Worm (Caenorhabditis elegans): Measurements from ENCODE around the gene Y82E9BL.18.

Y82E9BL.18 gene

DNA sequence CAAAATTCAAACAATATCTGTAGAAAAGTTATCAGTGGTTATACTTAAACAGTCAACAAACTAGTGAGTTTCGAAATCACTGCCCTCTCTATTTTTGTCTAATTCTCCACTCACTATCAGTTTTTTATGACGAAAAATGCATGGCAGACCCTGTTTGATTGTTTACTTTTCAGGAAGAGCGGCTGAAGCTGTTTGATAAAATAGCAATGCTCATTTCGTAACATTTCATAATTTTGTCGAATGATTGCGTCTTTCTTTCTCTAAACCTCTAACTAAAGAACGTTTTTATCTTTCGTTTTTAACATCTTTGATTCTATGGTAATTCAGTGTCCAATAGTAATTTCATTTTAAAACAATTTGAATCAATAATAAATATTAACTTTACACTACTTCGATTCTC, 47.4 kb upstream of the Y82E9BL.18 start (continued):
- TF ChIP-seq D2030.7 (GFP tag; IDR thresholded peaks at IDR 0.05) (no peak), hmg-20 (GFP tag; IDR thresholded peaks at IDR 0.05) (no peak), pha-4 (tag; optimal IDR thresholded peaks at IDR 0.05) (peak; percentile 89), C06A6.2 (GFP tag; conservative IDR thresholded peaks at IDR 0.05) (no peak), lag-1 (GFP tag; IDR thresholded peaks at IDR 0.05) (no peak), let-607 (tag; optimal IDR thresholded peaks at IDR 0.05) (peak in 1 of 2 experiments; percentile 29), unc-62 (GFP tag; optimal IDR thresholded peaks at IDR 0.05) (peak; percentile 69), him-1 (tag; optimal IDR thresholded peaks at IDR 0.05) (no peak), ceh-40 (GFP tag; IDR thresholded peaks at IDR 0.05) (no peak), snpc-1.1 (tag; optimal IDR thresholded peaks at IDR 0.05; ENCODE audit: insufficient read depth) (no peak), nhr-80 (tag; optimal IDR thresholded peaks at IDR 0.05) (peak; percentile 97), aptf-2 (GFP tag; conservative IDR thresholded peaks at IDR 0.05) (no peak), nfya-2 (GFP tag; IDR thresholded peaks at IDR 0.05) (no peak), egl-44 (GFP tag; IDR thresholded peaks at IDR 0.05) (peak; percentile 52; the same call in 1 of the 2 replicates), rec-8 (tag; optimal IDR thresholded peaks at IDR 0.05) (no peak)

ce11 chrIII:1284584-1285046, 42.0 kb upstream of the Y82E9BL.18 start, which contains the start of gene fbxa-37:
TSS of gene fbxa-37 (plus strand) at chrIII:1284996.
- TF ChIP-seq Y53F4B.3 (GFP tag; IDR thresholded peaks at IDR 0.05) (no peak), cebp-1 (GFP tag; IDR thresholded peaks at IDR 0.05) (peak; percentile 94), cebp-1 (tag; optimal IDR thresholded peaks at IDR 0.05) (peak; percentile 96), hmg-1.2 (GFP tag; IDR thresholded peaks at IDR 0.05) (peak; percentile 40; the same call in 1 of the 2 replicates), F22D6.2 (tag; optimal IDR thresholded peaks at IDR 0.05) (no peak), attf-5 (GFP tag; optimal IDR thresholded peaks at IDR 0.05) (peak; percentile 49)

DNA sequence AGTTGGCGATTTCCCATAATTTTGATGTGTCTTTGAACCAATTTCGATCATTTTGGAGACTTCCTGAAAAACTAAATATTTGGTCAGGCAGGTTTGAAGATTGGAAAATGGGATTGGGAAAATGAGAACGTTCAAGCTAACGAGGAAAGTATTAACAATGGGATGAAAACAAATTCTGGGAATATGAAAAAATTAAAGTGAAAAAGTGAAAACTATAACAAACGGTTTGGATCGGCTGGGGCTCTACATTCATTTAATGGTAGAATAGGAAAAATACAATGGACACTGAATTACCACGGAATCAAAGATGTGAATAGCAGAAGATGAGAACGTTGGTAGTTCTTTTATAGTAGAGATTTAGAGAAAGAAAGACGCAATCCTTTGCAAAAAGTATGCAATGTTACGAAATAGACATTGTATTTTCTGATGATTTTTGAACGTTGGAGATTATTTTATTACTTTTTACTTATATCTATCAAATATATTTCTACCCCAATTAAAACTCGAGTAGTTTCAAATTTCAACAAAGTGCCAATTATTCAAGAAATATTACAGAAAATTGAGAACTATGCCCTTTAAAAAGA, 38.0 kb upstream of the Y82E9BL.18 start, which contains the start of gene fbxa-50:
Gene fbxa-50, minus strand, starts transcription at position 51 of the 584 bp plus-strand sequence.
- TF ChIP-seq cebp-1 (GFP tag; IDR thresholded peaks at IDR 0.05) (0 out of 2 replicates have a peak, but pooled peaks have one; percentile 18), cebp-1 (tag; optimal IDR thresholded peaks at IDR 0.05) (peak; percentile 80), ztf-25 (GFP tag; IDR thresholded peaks at IDR 0.05) (no peak)

DNA sequence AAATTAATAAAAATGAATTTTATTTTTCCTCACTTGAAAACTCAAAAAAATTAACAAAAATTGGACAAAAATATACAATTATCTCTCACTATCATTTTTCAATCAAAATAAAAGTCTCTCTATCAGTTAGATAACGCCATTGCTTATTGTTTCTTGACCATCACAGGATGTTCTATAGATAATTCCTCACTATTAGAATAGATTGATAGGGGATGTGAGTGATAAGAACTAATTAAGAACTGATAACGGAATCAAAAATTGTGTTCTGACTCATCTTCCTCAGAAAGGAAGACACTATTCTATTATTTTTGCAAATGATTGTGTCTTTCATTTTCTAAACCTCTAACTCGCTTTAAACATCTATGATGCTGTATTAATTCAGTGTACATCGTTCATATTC, 37.5 kb upstream of the Y82E9BL.18 start:
- TF ChIP-seq pbrm-1 (GFP tag; IDR thresholded peaks at IDR 0.05): no peak
- TF ChIP-seq B0019.2 (GFP tag; conservative IDR thresholded peaks at IDR 0.05): no peak
- no peak for TF ChIP-seq Y53F4B.3 (GFP tag; IDR thresholded peaks at IDR 0.05)
- no peak for TF ChIP-seq attf-5 (GFP tag; optimal IDR thresholded peaks at IDR 0.05)
- no peak for TF ChIP-seq ztf-28 (GFP tag; IDR thresholded peaks at IDR 0.05)
- TF ChIP-seq ceh-40 (GFP tag; IDR thresholded peaks at IDR 0.05): no peak
- TF ChIP-seq nfya-1 (tag; optimal IDR thresholded peaks at IDR 0.05; ENCODE audit: borderline replicate concordance, insufficient read depth): no peak
- TF ChIP-seq snpc-1.3 (tag; optimal IDR thresholded peaks at IDR 0.05; ENCODE audit: insufficient read depth): no peak
- no peak for TF ChIP-seq sea-2 (GFP tag; IDR thresholded peaks at IDR 0.05)
- no peak for TF ChIP-seq lin-26 (GFP tag; IDR thresholded peaks at IDR 0.05)
- no peak for TF ChIP-seq nhr-120 (GFP tag; IDR thresholded peaks at IDR 0.05)

DNA sequence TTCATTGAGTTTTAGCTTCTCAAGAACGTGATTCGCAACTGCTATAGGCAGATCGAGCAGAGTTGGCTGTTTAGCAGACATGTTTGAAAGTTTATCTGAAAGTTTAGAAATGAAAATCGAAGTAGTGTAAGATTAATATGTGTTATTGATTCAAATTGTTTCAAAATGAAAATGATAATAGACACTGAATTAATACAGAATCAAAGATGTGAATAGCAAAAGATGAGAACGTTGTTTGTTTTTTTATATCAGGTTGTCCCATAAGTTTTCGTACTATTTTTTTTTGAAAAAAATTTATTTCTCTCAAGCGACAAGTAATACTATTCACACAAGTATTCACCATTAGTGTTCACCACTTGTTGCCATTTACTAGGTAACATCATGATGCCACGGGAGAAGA, 33.5 kb upstream of the Y82E9BL.18 start, which contains the start of gene fbxa-36:
Gene fbxa-36, minus strand, starts transcription at position 101 of the 400 bp plus-strand sequence.
- TF ChIP-seq rcor-1 (GFP tag; IDR thresholded peaks at IDR 0.05) (no peak), lag-1 (GFP tag; IDR thresholded peaks at IDR 0.05) (no peak), F52B5.7 (tag; optimal IDR thresholded peaks at IDR 0.05) (no peak), B0035.1 (tag; optimal IDR thresholded peaks at IDR 0.05) (no peak), egrh-3 (GFP tag; IDR thresholded peaks at IDR 0.05) (no peak), madf-8 (GFP tag; conservative IDR thresholded peaks at IDR 0.05) (no peak), T26A5.8 (tag; optimal IDR thresholded peaks at IDR 0.05) (no peak), ZK185.1 (tag; optimal IDR thresholded peaks at IDR 0.05; ENCODE audit: poor library complexity, severe bottlenecking) (no peak), cebp-1 (GFP tag; IDR thresholded peaks at IDR 0.05) (no peak), cebp-1 (tag; optimal IDR thresholded peaks at IDR 0.05) (no peak), F10E7.11 (tag; optimal IDR thresholded peaks at IDR 0.05) (no peak), pbrm-1 (GFP tag; IDR thresholded peaks at IDR 0.05) (no peak), hlh-12 (tag; optimal IDR thresholded peaks at IDR 0.05) (no peak), sea-2 (GFP tag; IDR thresholded peaks at IDR 0.05) (no peak), ceh-100 (GFP tag; IDR thresholded peaks at IDR 0.05) (no peak), aptf-3 (GFP tag; IDR thresholded peaks at IDR 0.05) (no peak)

Data from whole organism, young adult.